Worm (Caenorhabditis elegans) whole organism, L4 larva: ENCODE results near the gene Y5F2A.4.

ENCODE experiments used
- D1046.2 ChIP-seq: fragments of 200-800 bp; sonication (Bioruptor generic); IDR thresholded peaks from 2 replicates; pipeline ENCODE4 v1.3.6; 2022; ENCODE audit warnings: missing genetic modification characterization, missing compliant biosample characterization
- F49E8.2 ChIP-seq: sonication (generic microtip); optimal IDR thresholded peaks from 2 replicates; lab custom pipeline; 2016; ENCODE audit warnings: missing compliant biosample characterization, mild to moderate bottlenecking, missing genetic modification characterization, borderline replicate concordance
- R02D3.7 ChIP-seq: fragments of 150-350 bp; sonication (generic microtip); optimal IDR thresholded peaks from 3 replicates; lab custom pipeline; 2014; ENCODE audit warnings: missing biosample characterization, missing genetic modification characterization
- T26A8.4 ChIP-seq: fragments of 200-800 bp; sonication (Bioruptor generic); IDR thresholded peaks from 2 replicates; pipeline ENCODE4 v1.3.6; 2022; ENCODE audit warnings: missing genetic modification characterization, missing compliant biosample characterization
- Y48G9A.11 ChIP-seq: fragments of 200-800 bp; sonication (Bioruptor generic); IDR thresholded peaks from 2 replicates; pipeline ENCODE4 v1.3.6; 2022; ENCODE audit warnings: missing genetic modification reagents, missing genetic modification characterization, missing compliant biosample characterization
- ZK546.5 ChIP-seq, 2 experiments: sonication (generic microtip); optimal IDR thresholded peaks; 2 replicates each; lab custom pipeline; 2017; ENCODE audit warnings: missing biosample characterization in 2 of 2, missing genetic modification characterization in 2 of 2
- aha-1 ChIP-seq: fragments of 150-350 bp; peaks from one replicate; lab custom pipeline; 2014; ENCODE audit warnings: missing biosample characterization, missing genetic modification characterization
- ama-1 ChIP-seq: fragments of 150-350 bp; optimal IDR thresholded peaks from 2 replicates; lab custom pipeline; 2014; ENCODE audit warnings: inconsistent platforms, mixed read lengths
- arid-1 ChIP-seq: fragments of 200-800 bp; sonication (Bioruptor generic); conservative IDR thresholded peaks from 2 replicates; pipeline ENCODE4 v1.3.6; 2022; ENCODE audit warnings: missing genetic modification reagents, missing genetic modification characterization, missing compliant biosample characterization
- attf-4 ChIP-seq: sonication (generic microtip); optimal IDR thresholded peaks from 3 replicates; lab custom pipeline; 2017; ENCODE audit warnings: missing biosample characterization, missing genetic modification characterization
- ceh-62 ChIP-seq: sonication (generic microtip); optimal IDR thresholded peaks from 2 replicates; lab custom pipeline; 2017; ENCODE audit warnings: missing biosample characterization, missing genetic modification characterization
- ces-1 ChIP-seq: fragments of 150-350 bp; sonication (generic microtip); optimal IDR thresholded peaks from 4 replicates; lab custom pipeline; 2014; ENCODE audit warnings: missing biosample characterization, missing genetic modification reagents, missing genetic modification characterization
- ctbp-1 ChIP-seq: fragments of 200-800 bp; sonication (Bioruptor generic); IDR thresholded peaks from 2 replicates; pipeline ENCODE4 v1.3.6; 2022; ENCODE audit warnings: missing genetic modification reagents, missing genetic modification characterization, missing compliant biosample characterization
- daf-16 ChIP-seq, 3 experiments: sonication (generic microtip); optimal IDR thresholded peaks; 2 replicates each; lab custom pipeline; 2016 to 2017; ENCODE audit warnings: missing genetic modification characterization in 3 of 3, missing genetic modification reagents in 3 of 3, mild to moderate bottlenecking in 2 of 3, missing compliant biosample characterization in 2 of 3, missing biosample characterization in 1 of 3, moderate library complexity in 1 of 3
- daf-8 ChIP-seq: fragments of 200-800 bp; sonication (Bioruptor generic); IDR thresholded peaks from 2 replicates; pipeline ENCODE4 v1.3.6; 2022; ENCODE audit warnings: missing genetic modification characterization, missing compliant biosample characterization
- dmd-6 ChIP-seq: fragments of 200-800 bp; sonication (Bioruptor generic); IDR thresholded peaks from 2 replicates; pipeline ENCODE4 v1.3.6; 2022; ENCODE audit warnings: missing genetic modification reagents, missing genetic modification characterization, missing compliant biosample characterization
- dmd-8 ChIP-seq: fragments of 200-800 bp; sonication (Bioruptor generic); IDR thresholded peaks from 2 replicates; pipeline ENCODE4 v1.3.6; 2022; ENCODE audit warnings: missing genetic modification characterization, missing compliant biosample characterization
- dpl-1 ChIP-seq: fragments of 150-350 bp; optimal IDR thresholded peaks from 2 replicates; lab custom pipeline; 2014; ENCODE audit warnings: missing biosample characterization, missing genetic modification reagents, missing genetic modification characterization
- duxl-1 ChIP-seq: sonication (generic microtip); optimal IDR thresholded peaks from 2 replicates; lab custom pipeline; 2016; ENCODE audit warnings: mild to moderate bottlenecking, missing genetic modification characterization, moderate library complexity, missing compliant biosample characterization; ENCODE audit not compliant: poor library complexity
- dve-1 ChIP-seq: sonication (generic microtip); optimal IDR thresholded peaks from 2 replicates; lab custom pipeline; 2017; ENCODE audit warnings: antibody characterized with exemption, mild to moderate bottlenecking, missing genetic modification characterization, missing compliant biosample characterization; ENCODE audit not compliant: insufficient read depth
- egl-43 ChIP-seq: fragments of 200-800 bp; sonication (Bioruptor generic); IDR thresholded peaks from 2 replicates; pipeline ENCODE4 v1.3.6; 2022; ENCODE audit warnings: missing genetic modification reagents, missing genetic modification characterization, missing compliant biosample characterization
- hif-1 ChIP-seq, 2 experiments: sonication (generic microtip); optimal IDR thresholded peaks; 2 replicates each; lab custom pipeline; 2016 to 2017; ENCODE audit warnings: missing compliant biosample characterization in 2 of 2, missing genetic modification characterization in 2 of 2, missing genetic modification reagents in 2 of 2, missing genotype in 2 of 2, mild to moderate bottlenecking in 1 of 2
- jun-1 ChIP-seq: fragments of 150-350 bp; optimal IDR thresholded peaks from 2 replicates; lab custom pipeline; 2014; ENCODE audit warnings: missing biosample characterization, missing genetic modification reagents, missing genetic modification characterization
- lim-7 ChIP-seq: fragments of 200-800 bp; sonication (Bioruptor generic); IDR thresholded peaks from 2 replicates; pipeline ENCODE4 v1.3.6; 2022; ENCODE audit warnings: missing genetic modification characterization, missing compliant biosample characterization
- lin-15B ChIP-seq: fragments of 150-350 bp; sonication (generic microtip); optimal IDR thresholded peaks from 3 replicates; lab custom pipeline; 2014; ENCODE audit warnings: missing biosample characterization, missing genetic modification characterization
- madf-9 ChIP-seq: fragments of 200-800 bp; sonication (Bioruptor generic); conservative IDR thresholded peaks from 2 replicates; pipeline ENCODE4 v1.3.6; 2022; ENCODE audit warnings: missing genetic modification reagents, missing genetic modification characterization, missing compliant biosample characterization
- mdl-1 ChIP-seq, 2 experiments: fragments of 150-350 bp in 1 of 2; sonication (generic microtip) in 1 of 2; optimal IDR thresholded peaks; 2 replicates each; lab custom pipeline; 2014 to 2017; ENCODE audit warnings: missing biosample characterization in 2 of 2, missing genetic modification characterization in 2 of 2
- mdt-29 ChIP-seq: fragments of 200-800 bp; sonication (Bioruptor generic); IDR thresholded peaks from 2 replicates; pipeline ENCODE4 v1.3.6; 2022; ENCODE audit warnings: missing genetic modification reagents, missing genetic modification characterization, missing compliant biosample characterization
- mes-2 ChIP-seq: sonication (generic microtip); optimal IDR thresholded peaks from 2 replicates; lab custom pipeline; 2016; ENCODE audit warnings: missing genotype, mild to moderate bottlenecking, missing genetic modification characterization, missing compliant biosample characterization; ENCODE audit not compliant: poor library complexity, severe bottlenecking
- mxl-3 ChIP-seq: fragments of 200-800 bp; sonication (Bioruptor generic); optimal IDR thresholded peaks from 2 replicates; lab custom pipeline; 2018; ENCODE audit warnings: mild to moderate bottlenecking, missing genetic modification characterization, missing compliant biosample characterization
- nhr-102 ChIP-seq: sonication (generic microtip); optimal IDR thresholded peaks from 2 replicates; lab custom pipeline; 2016; ENCODE audit warnings: mild to moderate bottlenecking, missing genetic modification characterization, moderate library complexity, missing compliant biosample characterization
- nhr-28 ChIP-seq: fragments of 150-350 bp; optimal IDR thresholded peaks from 2 replicates; lab custom pipeline; 2014; ENCODE audit warnings: missing biosample characterization, missing genetic modification characterization
- nhr-42 ChIP-seq: fragments of 200-800 bp; sonication (Bioruptor generic); IDR thresholded peaks from 2 replicates; pipeline ENCODE4 v1.3.6; 2022; ENCODE audit warnings: missing genetic modification characterization, missing compliant biosample characterization
- nhr-77 ChIP-seq: fragments of 150-350 bp; optimal IDR thresholded peaks from 2 replicates; lab custom pipeline; 2014; ENCODE audit warnings: missing biosample characterization, missing genetic modification characterization
- php-3 ChIP-seq: fragments of 200-800 bp; sonication (Bioruptor generic); IDR thresholded peaks from 2 replicates; pipeline ENCODE4 v1.3.6; 2022; ENCODE audit warnings: missing genetic modification reagents, missing genetic modification characterization, missing compliant biosample characterization
- sdz-12 ChIP-seq: fragments of 200-800 bp; sonication (Bioruptor generic); optimal IDR thresholded peaks from 2 replicates; lab custom pipeline; 2018; ENCODE audit warnings: mild to moderate bottlenecking, missing genetic modification characterization, missing compliant biosample characterization
- skn-1 ChIP-seq: fragments of 150-350 bp; optimal IDR thresholded peaks from 2 replicates; lab custom pipeline; 2014; ENCODE audit warnings: missing biosample characterization, missing genetic modification characterization
- snpc-1.2 ChIP-seq: fragments of 200-800 bp; sonication (Bioruptor generic); IDR thresholded peaks from 2 replicates; pipeline ENCODE4 v1.3.6; 2022; ENCODE audit warnings: missing genetic modification reagents, missing genetic modification characterization, missing compliant biosample characterization
- snpc-4 ChIP-seq: fragments of 150-350 bp; optimal IDR thresholded peaks from 2 replicates; lab custom pipeline; 2014; ENCODE audit warnings: missing biosample characterization, missing genetic modification characterization
- spr-1 ChIP-seq: sonication (generic microtip); optimal IDR thresholded peaks from 2 replicates; lab custom pipeline; 2016; ENCODE audit warnings: mild to moderate bottlenecking, missing genetic modification characterization, missing compliant biosample characterization
- tag-97 ChIP-seq: fragments of 200-800 bp; sonication (Bioruptor generic); IDR thresholded peaks from 2 replicates; pipeline ENCODE4 v1.3.6; 2022; ENCODE audit warnings: missing genetic modification characterization, missing compliant biosample characterization
- unc-39 ChIP-seq: sonication (generic microtip); optimal IDR thresholded peaks from 2 replicates; lab custom pipeline; 2017; ENCODE audit warnings: missing biosample characterization, missing genetic modification characterization
- unc-62 ChIP-seq, 3 experiments: fragments of 150-350 bp in 1 of 3; sonication (generic microtip); optimal IDR thresholded peaks in 2 of 3; peaks in 1 of 3; 1 replicate in 1 of 3; 2 replicates in 2 of 3; lab custom pipeline; 2014 to 2017; ENCODE audit warnings: missing biosample characterization in 3 of 3, missing genetic modification characterization in 3 of 3, missing genetic modification reagents in 3 of 3, missing genotype in 1 of 3
- zfp-3 ChIP-seq: fragments of 200-800 bp; sonication (Bioruptor generic); conservative IDR thresholded peaks from 2 replicates; pipeline ENCODE4 v1.3.6; 2022; ENCODE audit warnings: missing genetic modification reagents, missing genetic modification characterization, missing compliant biosample characterization
- ztf-7 ChIP-seq: fragments of 150-350 bp; optimal IDR thresholded peaks from 2 replicates; lab custom pipeline; 2014; ENCODE audit warnings: missing biosample characterization, missing genetic modification characterization

Y5F2A.4 gene

ce11 chrIV:11030117-11030516 lies 48.3 kb downstream of the Y5F2A.4 start:
- TF ChIP-seq dve-1 (tag; lab: Kevin White, UChicago) (no peak), unc-62 (GFP tag; optimal IDR thresholded peaks at IDR 0.05 in 1 of 2; lab: Kevin White, UChicago) (peak in 1 of 2 experiments; percentile 52), unc-62 (tag; optimal IDR thresholded peaks at IDR 0.05; lab: Kevin White, UChicago) (no peak), aha-1 (tag; lab: Kevin White, UChicago) (peak; percentile 61)

ce11 chrIV:11029412-11029811 lies 49.0 kb downstream of the Y5F2A.4 start, which contains the start of gene hrg-5:
Gene hrg-5 (minus strand): TSS chrIV:11029428.
- TF ChIP-seq aha-1 (tag; lab: Kevin White, UChicago) (no peak), daf-16 (GFP tag; optimal IDR thresholded peaks at IDR 0.05; lab: Kevin White, UChicago) (no peak), daf-16 (tag; optimal IDR thresholded peaks at IDR 0.05; lab: Kevin White, UChicago) (peak; percentile 49), F49E8.2 (no peak), nhr-42 (GFP tag; lab: Robert Waterston, UW) (no peak), ctbp-1 (no peak), hif-1 (tag; optimal IDR thresholded peaks at IDR 0.05; lab: Kevin White, UChicago) (no peak), mdl-1 (tag; optimal IDR thresholded peaks at IDR 0.05; lab: Kevin White, UChicago) (peak in 1 of 2 experiments; percentile 24), unc-39 (tag; lab: Kevin White, UChicago) (no peak), dmd-6 (GFP tag; lab: Robert Waterston, UW) (peak; percentile 65), dmd-8 (GFP tag; lab: Robert Waterston, UW) (no peak), ceh-62 (tag; lab: Kevin White, UChicago) (no peak), nhr-28 (tag; lab: Kevin White, UChicago) (peak; percentile 68)

ce11 chrIV:11027560-11027959 lies 50.8 kb downstream of the Y5F2A.4 start:
- 0 out of 2 replicates have a peak, but pooled peaks have one; percentile 32 for TF ChIP-seq arid-1 (GFP tag; lab: Robert Waterston, UW)
- TF ChIP-seq ama-1 (lab: Kevin White, UChicago): peak; percentile 71
- TF ChIP-seq tag-97 (GFP tag; lab: Robert Waterston, UW): no peak
- no peak for TF ChIP-seq Y48G9A.11 (GFP tag; lab: Robert Waterston, UW)
- no peak for TF ChIP-seq egl-43 (GFP tag; lab: Robert Waterston, UW)
- TF ChIP-seq nhr-102 (tag; lab: Kevin White, UChicago): peak; percentile 55
- TF ChIP-seq snpc-4 (tag; lab: Kevin White, UChicago): no peak
- TF ChIP-seq R02D3.7 (tag; lab: Kevin White, UChicago): no peak
- peak in 1 of 2 experiments; percentile 34 for TF ChIP-seq ZK546.5 (tag; optimal IDR thresholded peaks at IDR 0.05; lab: Kevin White, UChicago)
- peak; percentile 20 for TF ChIP-seq duxl-1 (tag; lab: Kevin White, UChicago)
- TF ChIP-seq lin-15B (tag; lab: Kevin White, UChicago): no peak
- TF ChIP-seq T26A8.4 (GFP tag; lab: Robert Waterston, UW): peak; percentile 74
- TF ChIP-seq D1046.2 (GFP tag; lab: Robert Waterston, UW): no peak
- no peak for TF ChIP-seq ces-1 (GFP tag; lab: Kevin White, UChicago)
- no peak for TF ChIP-seq lim-7 (GFP tag; lab: Robert Waterston, UW)
- TF ChIP-seq php-3 (GFP tag; lab: Robert Waterston, UW): 0 out of 2 replicates have a peak, but pooled peaks have one; percentile 38
- peak; percentile 23 for TF ChIP-seq jun-1 (tag; lab: Kevin White, UChicago)
- no peak for TF ChIP-seq snpc-1.2 (GFP tag; lab: Robert Waterston, UW)
- peak; percentile 98 for TF ChIP-seq aha-1 (tag; lab: Kevin White, UChicago)
- TF ChIP-seq hif-1 (tag; optimal IDR thresholded peaks at IDR 0.05; lab: Kevin White, UChicago): peak in 1 of 2 experiments; percentile 23
- TF ChIP-seq spr-1 (tag; lab: Kevin White, UChicago): peak; percentile 69
- TF ChIP-seq dmd-6 (GFP tag; lab: Robert Waterston, UW): peak; percentile 88
- no peak for TF ChIP-seq nhr-77
- TF ChIP-seq zfp-3 (GFP tag; lab: Robert Waterston, UW): no peak
- TF ChIP-seq ztf-7 (tag; lab: Kevin White, UChicago): peak; percentile 32
- TF ChIP-seq mxl-3 (GFP tag; lab: Kevin White, UChicago): peak; percentile 48
- TF ChIP-seq mdl-1 (tag; optimal IDR thresholded peaks at IDR 0.05; lab: Kevin White, UChicago): peak in 1 of 2 experiments; percentile 74
- no peak for TF ChIP-seq attf-4 (tag; lab: Kevin White, UChicago)
- no peak for TF ChIP-seq daf-8 (GFP tag; lab: Robert Waterston, UW)
- TF ChIP-seq mes-2 (tag; lab: Kevin White, UChicago): peak; percentile 76
- no peak for TF ChIP-seq skn-1 (tag; lab: Kevin White, UChicago)
- no peak for TF ChIP-seq sdz-12 (GFP tag; lab: Kevin White, UChicago)
- no peak for TF ChIP-seq madf-9 (GFP tag; lab: Robert Waterston, UW)
- peak; percentile 56 for TF ChIP-seq dpl-1 (GFP tag; lab: Kevin White, UChicago)
- peak in 1 of 2 experiments; percentile 100 for TF ChIP-seq unc-62 (GFP tag; optimal IDR thresholded peaks at IDR 0.05 in 1 of 2; lab: Kevin White, UChicago)
- no peak for TF ChIP-seq unc-62 (tag; optimal IDR thresholded peaks at IDR 0.05; lab: Kevin White, UChicago)
- TF ChIP-seq mdt-29 (GFP tag; lab: Robert Waterston, UW): 0 out of 2 replicates have a peak, but pooled peaks have one; percentile 16
